Fruit fly (Drosophila melanogaster) whole organism, embryonic: Measurements from ENCODE around the gene CG6051.

Experiments
- Awh ChIP-seq: fragments of 200-800 bp; sonication (Bioruptor generic); IDR thresholded peaks from 2 replicates; pipeline ENCODE4, ENCODE4 v1.3.6; 2022; ENCODE audit warnings: missing biosample characterization, missing genetic modification characterization
- CG10366 ChIP-seq: fragments of 200-800 bp; sonication (Bioruptor generic); IDR thresholded peaks from 2 replicates; pipeline ENCODE4 v1.3.6; 2022; ENCODE audit warnings: missing biosample characterization, missing genetic modification characterization
- CG10462 ChIP-seq: fragments of 200-800 bp; sonication (Bioruptor generic); optimal IDR thresholded peaks from 2 replicates; lab custom pipeline; 2016; ENCODE audit warnings: missing biosample characterization, missing genetic modification characterization
- CG10979 ChIP-seq: fragments of 200-800 bp; sonication (Bioruptor generic); optimal IDR thresholded peaks from 2 replicates; lab custom pipeline; 2018; ENCODE audit warnings: missing biosample characterization, mild to moderate bottlenecking, missing genetic modification characterization, moderate library complexity
- CG11695 ChIP-seq: fragments of 200-800 bp; sonication (Bioruptor generic); IDR thresholded peaks from 3 replicates; pipeline ENCODE4 v1.3.6; 2022; ENCODE audit warnings: missing biosample characterization, missing genetic modification characterization
- CG12104 ChIP-seq: fragments of 200-800 bp; sonication (Bioruptor generic); optimal IDR thresholded peaks from 3 replicates; lab custom pipeline; 2016; ENCODE audit warnings: missing biosample characterization, missing genetic modification characterization
- CG12391 ChIP-seq: fragments of 200-800 bp; sonication (Bioruptor generic); optimal IDR thresholded peaks from 3 replicates; lab custom pipeline; 2018; ENCODE audit warnings: missing biosample characterization, mild to moderate bottlenecking, missing genetic modification characterization, moderate library complexity
- CG14441 ChIP-seq: fragments of 200-800 bp; sonication (Bioruptor generic); IDR thresholded peaks from 2 replicates; pipeline ENCODE4 v1.3.6; 2022; ENCODE audit warnings: missing biosample characterization, missing genetic modification characterization
- CG14667 ChIP-seq: fragments of 200-800 bp; sonication (Bioruptor generic); IDR thresholded peaks from 2 replicates; pipeline ENCODE4 v1.3.6; 2022; ENCODE audit warnings: missing biosample characterization, missing genetic modification characterization
- CG15514 ChIP-seq: fragments of 200-800 bp; sonication (Bioruptor generic); optimal IDR thresholded peaks from 3 replicates; lab custom pipeline; 2017; ENCODE audit warnings: missing biosample characterization, missing genetic modification characterization, mild to moderate bottlenecking, moderate library complexity, missing genetic modification reagents
- CG17829 ChIP-seq: fragments of 200-800 bp; optimal IDR thresholded peaks from 2 replicates; lab custom pipeline; 2019; ENCODE audit warnings: missing biosample characterization, mild to moderate bottlenecking, missing genetic modification characterization, moderate library complexity
- CG1792 ChIP-seq: fragments of 200-800 bp; sonication (Bioruptor generic); optimal IDR thresholded peaks from 2 replicates; lab custom pipeline; 2016; ENCODE audit warnings: missing biosample characterization, missing genetic modification characterization
- CG18262 ChIP-seq: fragments of 200-800 bp; optimal IDR thresholded peaks from 3 replicates; lab custom pipeline; 2019; ENCODE audit warnings: missing biosample characterization, mild to moderate bottlenecking, missing genetic modification characterization, moderate library complexity
- CG2678 ChIP-seq: fragments of 200-800 bp; sonication (Bioruptor generic); optimal IDR thresholded peaks from 3 replicates; lab custom pipeline; 2019; ENCODE audit warnings: missing biosample characterization, mild to moderate bottlenecking, missing genetic modification characterization, moderate library complexity
- CG3065 ChIP-seq: fragments of 200-800 bp; sonication (Bioruptor generic); optimal IDR thresholded peaks from 2 replicates; lab custom pipeline; 2016; ENCODE audit warnings: missing biosample characterization, missing genetic modification characterization
- CG31441 ChIP-seq: fragments of 200-800 bp; sonication (Bioruptor generic); IDR thresholded peaks from 2 replicates; pipeline ENCODE4 v1.3.6; 2022; ENCODE audit warnings: missing biosample characterization, missing genetic modification characterization
- CG42726 ChIP-seq: fragments of 200-800 bp; sonication (Bioruptor generic); IDR thresholded peaks from 2 replicates; pipeline ENCODE4 v1.3.6; 2022; ENCODE audit warnings: missing biosample characterization, missing genetic modification characterization; ENCODE audit not compliant: partially characterized antibody
- CG6683 ChIP-seq: fragments of 200-800 bp; sonication (Bioruptor generic); optimal IDR thresholded peaks from 2 replicates; lab custom pipeline; 2017; ENCODE audit warnings: missing biosample characterization, mild to moderate bottlenecking, missing genetic modification characterization, missing genetic modification reagents
- CG8290 ChIP-seq, 3 experiments: fragments of 200-800 bp; sonication (Bioruptor generic); optimal IDR thresholded peaks; 2 replicates each; lab custom pipeline; 2016 to 2019; ENCODE audit warnings: missing biosample characterization in 3 of 3, missing genetic modification characterization in 3 of 3, mild to moderate bottlenecking in 2 of 3, moderate library complexity in 1 of 3
- CG9609 ChIP-seq: fragments of 200-800 bp; sonication (Bioruptor generic); optimal IDR thresholded peaks from 3 replicates; lab custom pipeline; 2016; ENCODE audit warnings: missing biosample characterization, missing genetic modification characterization
- CrebB ChIP-seq: fragments of 200-800 bp; sonication (Bioruptor generic); optimal IDR thresholded peaks from 3 replicates; lab custom pipeline; 2018; ENCODE audit warnings: missing biosample characterization, mild to moderate bottlenecking, missing genetic modification characterization
- D ChIP-seq, 2 experiments: fragments of 200-800 bp in 1 of 2; fragments of >200 bp in 1 of 2; sonication (Bioruptor generic) in 1 of 2; optimal IDR thresholded peaks; 2 replicates in 1 of 2; 3 replicates in 1 of 2; lab custom pipeline; 2017; ENCODE audit warnings: mild to moderate bottlenecking in 1 of 2, missing biosample characterization in 1 of 2, missing genetic modification characterization in 1 of 2, missing genetic modification reagents in 1 of 2
- GATAe ChIP-seq: fragments of 200-800 bp; sonication (Bioruptor generic); conservative IDR thresholded peaks from 2 replicates; pipeline ENCODE4 v1.3.6; 2022; ENCODE audit warnings: missing biosample characterization, missing genetic modification characterization
- Gsc ChIP-seq: fragments of 200-800 bp; sonication (Bioruptor generic); IDR thresholded peaks from 2 replicates; pipeline ENCODE4 v1.3.6; 2022; ENCODE audit warnings: missing biosample characterization, missing genetic modification characterization
- Kr ChIP-seq: fragments of 200-800 bp; sonication (Bioruptor generic); optimal IDR thresholded peaks from 2 replicates; lab custom pipeline; 2017; ENCODE audit warnings: missing biosample characterization, mild to moderate bottlenecking, missing genetic modification characterization
- MBD-R2 ChIP-seq: fragments of 200-800 bp; sonication (Bioruptor generic); IDR thresholded peaks from 2 replicates; pipeline ENCODE4 v1.3.6; 2022; ENCODE audit warnings: missing biosample characterization, missing genetic modification characterization
- NC2α ChIP-seq: fragments of 200-800 bp; sonication (Bioruptor generic); optimal IDR thresholded peaks from 2 replicates; lab custom pipeline; 2016; ENCODE audit warnings: missing biosample characterization, missing genetic modification characterization
- TFAM ChIP-seq: fragments of 200-800 bp; sonication (Bioruptor generic); optimal IDR thresholded peaks from 2 replicates; lab custom pipeline; 2017; ENCODE audit warnings: missing biosample characterization, missing genetic modification characterization, inconsistent platforms
- Taf1 ChIP-seq: fragments of 200-800 bp; sonication (Bioruptor generic); IDR thresholded peaks from 2 replicates; pipeline ENCODE4 v1.3.6; 2022; ENCODE audit warnings: missing biosample characterization, missing genetic modification characterization
- Xrp1 ChIP-seq: fragments of 200-800 bp; sonication (Bioruptor generic); IDR thresholded peaks from 2 replicates; pipeline ENCODE4 v1.3.6; 2022; ENCODE audit warnings: missing biosample characterization, missing genetic modification characterization
- ash1 ChIP-seq: fragments of 200-800 bp; sonication (Bioruptor generic); optimal IDR thresholded peaks from 2 replicates; lab custom pipeline; 2018; ENCODE audit warnings: missing biosample characterization, mild to moderate bottlenecking, missing genetic modification characterization
- bab2 ChIP-seq: fragments of 200-800 bp; sonication (Bioruptor generic); optimal IDR thresholded peaks from 2 replicates; lab custom pipeline; 2016; ENCODE audit warnings: missing biosample characterization, missing genetic modification characterization
- bsh ChIP-seq, 2 experiments: fragments of 200-800 bp; sonication (Bioruptor generic); optimal IDR thresholded peaks; 2 replicates each; lab custom pipeline; 2017 to 2018; ENCODE audit warnings: mild to moderate bottlenecking in 2 of 2, missing biosample characterization in 2 of 2, missing genetic modification characterization in 2 of 2, moderate library complexity in 1 of 2
- crol ChIP-seq: fragments of 200-800 bp; sonication (Bioruptor generic); IDR thresholded peaks from 2 replicates; pipeline ENCODE4 v1.3.6; 2022; ENCODE audit warnings: missing biosample characterization, missing genetic modification characterization
- dmrt11E ChIP-seq: fragments of 200-800 bp; sonication (Bioruptor generic); optimal IDR thresholded peaks from 3 replicates; lab custom pipeline; 2018; ENCODE audit warnings: missing biosample characterization, mild to moderate bottlenecking, missing genetic modification characterization, moderate library complexity
- ewg ChIP-seq: fragments of 200-800 bp; sonication (Bioruptor generic); optimal IDR thresholded peaks from 3 replicates; lab custom pipeline; 2017; ENCODE audit warnings: mild to moderate bottlenecking, missing biosample characterization, missing genetic modification reagents, missing genetic modification characterization
- gem ChIP-seq: fragments of 200-800 bp; sonication (Bioruptor generic); optimal IDR thresholded peaks from 2 replicates; lab custom pipeline; 2019; ENCODE audit warnings: missing biosample characterization, mild to moderate bottlenecking, missing genetic modification characterization, moderate library complexity
- gsb-n ChIP-seq: fragments of 200-800 bp; sonication (Bioruptor generic); optimal IDR thresholded peaks from 3 replicates; lab custom pipeline; 2018; ENCODE audit warnings: missing biosample characterization, mild to moderate bottlenecking, missing genetic modification characterization
- kni ChIP-seq: fragments of 200-800 bp; sonication (Bioruptor generic); optimal IDR thresholded peaks from 3 replicates; lab custom pipeline; 2017; ENCODE audit warnings: mild to moderate bottlenecking, missing biosample characterization, missing genetic modification reagents, missing genetic modification characterization
- lola ChIP-seq, 3 experiments: fragments of >200 bp in 2 of 3; fragments of 200-800 bp in 1 of 3; sonication (Bioruptor generic) in 1 of 3; optimal IDR thresholded peaks; 2 replicates each; lab custom pipeline; 2017 to 2019; ENCODE audit warnings: missing biosample characterization in 3 of 3, missing genetic modification characterization in 3 of 3, mild to moderate bottlenecking in 1 of 3, moderate library complexity in 1 of 3
- mld ChIP-seq: fragments of 200-800 bp; sonication (Bioruptor generic); IDR thresholded peaks from 3 replicates; pipeline ENCODE4 v1.3.6; 2022; ENCODE audit warnings: missing biosample characterization, missing genetic modification characterization; ENCODE audit not compliant: partially characterized antibody
- oc ChIP-seq: fragments of 200-800 bp; sonication (Bioruptor generic); optimal IDR thresholded peaks from 2 replicates; lab custom pipeline; 2018; ENCODE audit warnings: missing biosample characterization, mild to moderate bottlenecking, missing genetic modification characterization, moderate library complexity
- phol ChIP-seq: fragments of 200-800 bp; sonication (Bioruptor generic); optimal IDR thresholded peaks from 3 replicates; lab custom pipeline; 2018; ENCODE audit warnings: missing biosample characterization, mild to moderate bottlenecking, missing genetic modification characterization, moderate library complexity
- pros ChIP-seq: fragments of 200-800 bp; sonication (Bioruptor generic); optimal IDR thresholded peaks from 3 replicates; lab custom pipeline; 2019; ENCODE audit warnings: missing biosample characterization, mild to moderate bottlenecking, missing genetic modification characterization, moderate library complexity
- slbo ChIP-seq: fragments of 200-800 bp; sonication (Bioruptor generic); IDR thresholded peaks from 2 replicates; pipeline ENCODE4 v1.3.6; 2022; ENCODE audit warnings: missing biosample characterization, missing genetic modification characterization
- sob ChIP-seq: fragments of 200-800 bp; sonication (Bioruptor generic); IDR thresholded peaks from 2 replicates; pipeline ENCODE4 v1.3.6; 2022; ENCODE audit warnings: missing biosample characterization, missing genetic modification characterization
- tio ChIP-seq: fragments of 200-800 bp; sonication (Bioruptor generic); optimal IDR thresholded peaks from 2 replicates; lab custom pipeline; 2017; ENCODE audit warnings: missing biosample characterization, missing genetic modification characterization, inconsistent platforms
- tll ChIP-seq, 2 experiments: fragments of 200-800 bp in 1 of 2; fragments of >200 bp in 1 of 2; sonication (Bioruptor generic) in 1 of 2; optimal IDR thresholded peaks; 2 replicates each; lab custom pipeline; 2017 to 2019; ENCODE audit warnings: missing biosample characterization in 2 of 2, missing genetic modification characterization in 2 of 2, mild to moderate bottlenecking in 1 of 2, moderate library complexity in 1 of 2
- unpg ChIP-seq: fragments of 200-800 bp; sonication (Bioruptor generic); optimal IDR thresholded peaks from 3 replicates; lab custom pipeline; 2018; ENCODE audit warnings: missing biosample characterization, mild to moderate bottlenecking, missing genetic modification characterization, moderate library complexity

The CG6051 gene

dm6 chr3R:27197581-27197980 is 46.7 kb upstream of the CG6051 start:
- TF ChIP-seq bsh (GFP tag; optimal IDR thresholded peaks at IDR 0.05; lab: Kevin White, UChicago) (peak in 1 of 2 experiments; percentile 22), CG31441 (GFP tag; lab: Robert Waterston, UW) (0 out of 2 replicates have a peak, but pooled peaks have one; percentile 10), Taf1 (GFP tag; lab: Robert Waterston, UW) (no peak), CG9609 (GFP tag; lab: Kevin White, UChicago) (no peak), Xrp1 (GFP tag; lab: Robert Waterston, UW) (peak; percentile 31; the same call in 1 of the 2 replicates), CG10366 (GFP tag; lab: Robert Waterston, UW) (no peak), CG12391 (tag; lab: Kevin White, UChicago) (no peak), NC2α (GFP tag; lab: Kevin White, UChicago) (no peak), bab2 (GFP tag; lab: Kevin White, UChicago) (no peak), CG10979 (tag; lab: Kevin White, UChicago) (peak; percentile 23), CG6683 (GFP tag; lab: Kevin White, UChicago) (no peak), dmrt11E (tag; lab: Kevin White, UChicago) (peak; percentile 34), CG17829 (tag; lab: Kevin White, UChicago) (no peak), gsb-n (tag; lab: Kevin White, UChicago) (peak; percentile 1), lola (GFP tag; optimal IDR thresholded peaks at IDR 0.05; lab: Kevin White, UChicago) (peak in 1 of 3 experiments; percentile 10), CG18262 (tag; lab: Kevin White, UChicago) (peak; percentile 12), MBD-R2 (no peak), CG8290 (GFP tag; optimal IDR thresholded peaks at IDR 0.05; lab: Kevin White, UChicago) (no peak), CG8290 (tag; optimal IDR thresholded peaks at IDR 0.05; lab: Kevin White, UChicago) (no peak), CG15514 (GFP tag; lab: Kevin White, UChicago) (no peak), CrebB (tag; lab: Kevin White, UChicago) (no peak), CG42726 (no peak), sob (GFP tag; lab: Robert Waterston, UW) (no peak), CG11695 (GFP tag; lab: Robert Waterston, UW) (no peak), CG1792 (GFP tag; lab: Kevin White, UChicago) (no peak), CG14667 (no peak), CG2678 (no peak), CG10462 (GFP tag; lab: Kevin White, UChicago) (no peak), GATAe (GFP tag; lab: Robert Waterston, UW) (no peak), unpg (peak; percentile 1), tio (no peak), Gsc (no peak), phol (peak; percentile 9), mld (no peak), gem (tag; lab: Kevin White, UChicago) (peak; percentile 24), CG3065 (GFP tag; lab: Kevin White, UChicago) (no peak)

dm6 chr3R:27196866-27197265 is 46.0 kb upstream of the CG6051 start:
- TF ChIP-seq D (optimal IDR thresholded peaks at IDR 0.05; lab: Kevin White, UChicago) = no peak
- peak; percentile 14 for TF ChIP-seq D (GFP tag; optimal IDR thresholded peaks at IDR 0.05; lab: Kevin White, UChicago)
- TF ChIP-seq ash1 = no peak
- TF ChIP-seq CG12104 = no peak
- TF ChIP-seq CG14441 (GFP tag; lab: Robert Waterston, UW) = no peak
- TF ChIP-seq Awh (GFP tag; lab: Robert Waterston, UW) = peak; percentile 52; the same call in 1 of the 2 replicates
- TF ChIP-seq TFAM = no peak
- peak; percentile 2 for TF ChIP-seq kni (GFP tag; lab: Kevin White, UChicago)
- TF ChIP-seq Kr (GFP tag; lab: Kevin White, UChicago) = peak; percentile 82
- TF ChIP-seq ewg (GFP tag; lab: Kevin White, UChicago) = peak; percentile 11
- TF ChIP-seq slbo (GFP tag; lab: Robert Waterston, UW) = no peak
- TF ChIP-seq oc (tag; lab: Kevin White, UChicago) = peak; percentile 84
- TF ChIP-seq tll (GFP tag; optimal IDR thresholded peaks at IDR 0.05; lab: Kevin White, UChicago) = peak in 1 of 2 experiments; percentile 29
- TF ChIP-seq pros (GFP tag; lab: Kevin White, UChicago) = peak; percentile 67
- peak; percentile 63 for TF ChIP-seq crol
